Worm (Caenorhabditis elegans) whole organism, L2 larva: ENCODE data around the gene clec-161.

Source experiments
- Y55F3AM.14 ChIP-seq: fragments of 200-800 bp; sonication (Bioruptor generic); optimal IDR thresholded peaks from 2 replicates; lab custom pipeline; 2018; ENCODE audit warnings: mild to moderate bottlenecking, missing genetic modification characterization, missing compliant biosample characterization
- ZK546.5 ChIP-seq: sonication (generic microtip); optimal IDR thresholded peaks from 2 replicates; lab custom pipeline; 2017; ENCODE audit warnings: missing biosample characterization, missing genetic modification characterization
- aly-2 ChIP-seq: fragments of 150-350 bp; optimal IDR thresholded peaks from 2 replicates; lab custom pipeline; 2014; ENCODE audit warnings: missing biosample characterization, missing genetic modification characterization
- blmp-1 ChIP-seq: sonication (generic microtip); optimal IDR thresholded peaks from 2 replicates; lab custom pipeline; 2017; ENCODE audit warnings: missing genetic modification characterization, mild to moderate bottlenecking, missing compliant biosample characterization, antibody characterized with exemption, moderate library complexity; ENCODE audit not compliant: insufficient read depth
- ceh-16 ChIP-seq: fragments of 150-350 bp; optimal IDR thresholded peaks from 2 replicates; lab custom pipeline; 2014; ENCODE audit warnings: missing biosample characterization, missing genetic modification characterization
- crh-2 ChIP-seq: sonication (generic microtip); optimal IDR thresholded peaks from 2 replicates; lab custom pipeline; 2017; ENCODE audit warnings: missing biosample characterization, missing genetic modification characterization
- dmd-4 ChIP-seq: sonication (generic microtip); optimal IDR thresholded peaks from 2 replicates; lab custom pipeline; 2017; ENCODE audit warnings: missing biosample characterization, missing genetic modification characterization
- egl-27 ChIP-seq: sonication (generic microtip); optimal IDR thresholded peaks from 3 replicates; lab custom pipeline; 2017; ENCODE audit warnings: missing biosample characterization, missing genetic modification reagents, missing genetic modification characterization
- elt-1 ChIP-seq: fragments of 150-350 bp; optimal IDR thresholded peaks from 2 replicates; lab custom pipeline; 2014; ENCODE audit warnings: missing biosample characterization, missing genetic modification characterization
- fos-1 ChIP-seq: fragments of 150-350 bp; optimal IDR thresholded peaks from 2 replicates; lab custom pipeline; 2014; ENCODE audit warnings: missing biosample characterization, missing genetic modification characterization
- lin-11 ChIP-seq: fragments of 150-350 bp; sonication (generic microtip); optimal IDR thresholded peaks from 2 replicates; lab custom pipeline; 2014; ENCODE audit warnings: missing biosample characterization, missing genetic modification characterization, inconsistent platforms, mixed read lengths
- mab-5 ChIP-seq: fragments of 150-350 bp; optimal IDR thresholded peaks from 2 replicates; lab custom pipeline; 2014; ENCODE audit warnings: missing biosample characterization, missing genetic modification characterization
- mbf-1 ChIP-seq: sonication (generic microtip); optimal IDR thresholded peaks from 2 replicates; lab custom pipeline; 2017; ENCODE audit warnings: missing biosample characterization, missing genetic modification characterization
- mdl-1 ChIP-seq, 2 experiments: fragments of 150-350 bp in 1 of 2; sonication (generic microtip) in 1 of 2; optimal IDR thresholded peaks; 2 replicates each; lab custom pipeline; 2017; ENCODE audit warnings: missing biosample characterization in 2 of 2, missing genetic modification characterization in 2 of 2
- nhr-10 ChIP-seq: sonication (generic microtip); optimal IDR thresholded peaks from 2 replicates; lab custom pipeline; 2017; ENCODE audit warnings: missing biosample characterization, missing genetic modification characterization
- nhr-11 ChIP-seq: fragments of 150-350 bp; optimal IDR thresholded peaks from 2 replicates; lab custom pipeline; 2014; ENCODE audit warnings: missing biosample characterization, missing genetic modification characterization
- nhr-12 ChIP-seq: fragments of 150-350 bp; optimal IDR thresholded peaks from 2 replicates; lab custom pipeline; 2014; ENCODE audit warnings: missing biosample characterization, missing genetic modification characterization
- nhr-25 ChIP-seq: fragments of 150-350 bp; sonication (generic microtip); optimal IDR thresholded peaks from 3 replicates; lab custom pipeline; 2014; ENCODE audit warnings: missing biosample characterization, missing genetic modification characterization
- nhr-77 ChIP-seq: fragments of 150-350 bp; optimal IDR thresholded peaks from 2 replicates; lab custom pipeline; 2014; ENCODE audit warnings: missing biosample characterization, missing genetic modification characterization
- peb-1 ChIP-seq: fragments of 150-350 bp; optimal IDR thresholded peaks from 2 replicates; lab custom pipeline; 2014; ENCODE audit warnings: missing biosample characterization, missing genetic modification characterization
- snpc-4 ChIP-seq: fragments of 150-350 bp; optimal IDR thresholded peaks from 2 replicates; lab custom pipeline; 2014; ENCODE audit warnings: missing biosample characterization, missing genetic modification characterization
- unc-39 ChIP-seq: fragments of 150-350 bp; optimal IDR thresholded peaks from 2 replicates; lab custom pipeline; 2014; ENCODE audit warnings: missing biosample characterization, missing genetic modification characterization
- ztf-11 ChIP-seq: sonication (generic microtip); optimal IDR thresholded peaks from 2 replicates; lab custom pipeline; 2017; ENCODE audit warnings: missing biosample characterization, missing genetic modification characterization
- ztf-4 ChIP-seq: fragments of 150-350 bp; optimal IDR thresholded peaks from 2 replicates; lab custom pipeline; 2014; ENCODE audit warnings: missing biosample characterization, missing genetic modification characterization

The clec-161 gene

DNA sequence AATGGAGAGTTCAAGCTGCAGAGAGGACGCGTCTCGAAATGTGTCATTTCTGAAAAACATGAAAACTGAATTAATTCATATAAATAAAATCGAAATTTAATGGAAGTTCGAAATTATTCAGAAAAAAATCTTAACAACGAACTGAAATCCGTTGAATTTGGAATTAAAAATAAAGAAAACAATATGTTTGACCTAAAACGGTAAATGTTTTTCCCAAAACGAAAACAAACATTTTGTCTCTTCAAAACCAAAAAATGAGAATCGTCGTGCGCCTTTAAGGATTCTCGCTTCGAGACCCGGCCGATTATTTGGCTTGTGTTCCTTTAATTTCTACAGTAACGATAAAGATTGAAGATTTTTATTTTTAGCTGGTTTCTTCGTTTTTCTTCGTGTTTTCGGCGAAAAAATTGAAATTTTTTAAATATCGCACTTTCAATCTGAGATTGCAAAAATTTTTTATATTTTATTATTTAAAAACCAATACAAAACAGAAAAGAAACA is 49.1 kb downstream of the clec-161 start, which contains the start of gene C48B4.7:
Gene C48B4.7 (minus strand): TSS at position 51 of the 501 bp plus-strand sequence.
- no peak for TF ChIP-seq unc-39
- no peak for TF ChIP-seq crh-2 (tag; lab: Kevin White, UChicago)
- no peak for TF ChIP-seq lin-11 (tag; lab: Kevin White, UChicago)
- no peak for TF ChIP-seq nhr-12 (tag; lab: Kevin White, UChicago)
- no peak for TF ChIP-seq snpc-4 (tag; lab: Kevin White, UChicago)
- no peak for TF ChIP-seq peb-1 (tag; lab: Kevin White, UChicago)
- TF ChIP-seq mdl-1 (tag; optimal IDR thresholded peaks at IDR 0.05; lab: Kevin White, UChicago): no peak
- TF ChIP-seq ZK546.5: no peak
- no peak for TF ChIP-seq nhr-77 (tag; lab: Kevin White, UChicago)
- TF ChIP-seq fos-1 (tag; lab: Kevin White, UChicago): no peak
- TF ChIP-seq nhr-25 (tag; lab: Kevin White, UChicago): no peak
- TF ChIP-seq mab-5 (tag; lab: Kevin White, UChicago): no peak
- no peak for TF ChIP-seq ztf-4 (tag; lab: Kevin White, UChicago)
- TF ChIP-seq aly-2: no peak
- no peak for TF ChIP-seq Y55F3AM.14 (GFP tag; lab: Kevin White, UChicago)
- no peak for TF ChIP-seq nhr-10

DNA sequence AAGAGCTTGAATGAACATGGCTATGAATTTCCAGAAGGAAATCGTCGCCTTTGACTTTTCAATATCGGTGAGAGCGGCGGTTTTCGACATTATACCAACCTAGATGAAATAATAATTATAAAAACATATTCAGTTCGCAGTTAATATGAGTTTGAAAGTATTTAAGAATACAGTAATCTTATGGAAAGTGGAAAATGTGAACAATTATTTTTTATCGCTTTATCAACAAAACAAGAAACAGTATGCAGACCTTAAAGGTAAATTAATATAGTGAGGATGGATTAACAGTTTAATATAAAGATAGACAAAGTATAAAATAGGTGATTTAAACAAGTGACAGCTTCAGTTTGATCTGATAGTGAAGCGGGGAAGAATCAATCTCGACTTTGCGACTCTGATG is 50.1 kb downstream of the clec-161 start, which contains the start of gene C48B4.6:
Gene C48B4.6 (minus strand): TSS at position 101 of the 400 bp plus-strand sequence.
- no peak for TF ChIP-seq snpc-4 (tag; lab: Kevin White, UChicago)
- TF ChIP-seq blmp-1 (tag; lab: Kevin White, UChicago): no peak
- no peak for TF ChIP-seq dmd-4 (tag; lab: Kevin White, UChicago)
- TF ChIP-seq nhr-12 (tag; lab: Kevin White, UChicago): no peak
- TF ChIP-seq ztf-11 (tag; lab: Kevin White, UChicago): no peak
- TF ChIP-seq ceh-16 (tag; lab: Kevin White, UChicago): no peak

DNA sequence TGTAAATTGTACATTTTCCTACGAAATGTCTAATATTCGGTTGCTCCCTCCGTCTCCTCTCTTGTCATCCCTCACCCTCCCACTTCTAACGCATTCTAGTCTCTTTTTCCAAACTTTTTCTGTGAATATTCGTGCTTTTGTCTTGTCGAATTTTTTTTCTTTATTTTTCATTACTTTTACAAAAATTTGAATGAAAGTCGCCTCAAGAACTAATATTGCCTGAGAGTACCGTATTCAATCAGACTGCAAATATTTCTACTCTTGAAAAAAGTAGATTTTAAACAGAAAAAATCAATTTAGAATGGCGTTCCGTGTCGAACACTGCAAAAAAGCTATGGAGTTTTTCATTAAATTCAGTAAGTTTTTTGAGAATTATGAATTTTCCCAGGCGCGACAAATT is 52.2 kb downstream of the clec-161 start, which contains the start of gene ZK1098.11:
Gene ZK1098.11 (plus strand): TSS at position 301 of the 400 bp plus-strand sequence.
- no peak for TF ChIP-seq elt-1 (tag; lab: Kevin White, UChicago)
- no peak for TF ChIP-seq nhr-11 (tag; lab: Kevin White, UChicago)
- no peak for TF ChIP-seq mbf-1 (tag; lab: Kevin White, UChicago)
- TF ChIP-seq egl-27 (tag; lab: Kevin White, UChicago): no peak
- TF ChIP-seq ztf-4 (tag; lab: Kevin White, UChicago): no peak
